Worm (Caenorhabditis elegans) whole organism, late embryonic: Measurements from ENCODE around the gene R01E6.5.

Source experiments
- ahr-1 ChIP-seq: sonication (generic microtip); optimal IDR thresholded peaks from 2 replicates; lab custom pipeline; 2016; ENCODE audit warnings: missing genetic modification characterization, missing compliant biosample characterization
- ama-1 ChIP-seq: fragments of 150-350 bp; optimal IDR thresholded peaks from 2 replicates; lab custom pipeline; 2014
- dmd-4 ChIP-seq: sonication (generic microtip); optimal IDR thresholded peaks from 2 replicates; lab custom pipeline; 2016; ENCODE audit warnings: borderline replicate concordance, missing genetic modification characterization, missing compliant biosample characterization
- eyg-1 ChIP-seq: sonication (generic microtip); optimal IDR thresholded peaks from 2 replicates; lab custom pipeline; 2016; ENCODE audit warnings: missing genotype, missing genetic modification characterization, missing compliant biosample characterization
- fkh-10 ChIP-seq: fragments of 150-350 bp; optimal IDR thresholded peaks from 2 replicates; lab custom pipeline; 2014; ENCODE audit warnings: missing biosample characterization, missing genetic modification reagents, missing genetic modification characterization
- nfya-1 ChIP-seq: sonication (generic microtip); optimal IDR thresholded peaks from 2 replicates; lab custom pipeline; 2017; ENCODE audit warnings: missing genetic modification characterization, mild to moderate bottlenecking, missing compliant biosample characterization, antibody characterized with exemption, moderate library complexity
- pat-9 ChIP-seq: fragments of 200-800 bp; sonication (Bioruptor generic); optimal IDR thresholded peaks from 2 replicates; lab custom pipeline; 2018; ENCODE audit warnings: mild to moderate bottlenecking, missing genetic modification characterization, moderate library complexity, missing compliant biosample characterization

- TF ChIP-seq eyg-1 (no peak), dmd-4 (no peak), ahr-1 (tag; lab: Kevin White, UChicago) (no peak), nfya-1 (tag; lab: Kevin White, UChicago) (no peak), fkh-10 (GFP tag; lab: Kevin White, UChicago) (no peak), ama-1 (lab: Kevin White, UChicago) (no peak), pat-9 (tag; lab: Kevin White, UChicago) (no peak)
These were observed 29.6 kb downstream of the R01E6.5 start, which contains the start of gene R01E6.2 for ce11 chrX:13566436-13566835.
